Worm (Caenorhabditis elegans) whole organism, early embryonic: ENCODE measurements around the gene gadr-3.

Experiments used
- F13C5.2 ChIP-seq: sonication (generic microtip); optimal IDR thresholded peaks from 2 replicates; lab custom pipeline; 2017; ENCODE audit warnings: mild to moderate bottlenecking, missing genetic modification characterization, inconsistent platforms, missing compliant biosample characterization
- ama-1 ChIP-seq: fragments of 150-350 bp; optimal IDR thresholded peaks from 2 replicates; lab custom pipeline; 2014
- ceh-13 ChIP-seq: fragments of 200-800 bp; sonication (Bioruptor generic); optimal IDR thresholded peaks from 2 replicates; lab custom pipeline; 2018; ENCODE audit warnings: mild to moderate bottlenecking, missing genetic modification characterization, missing compliant biosample characterization
- ets-7 ChIP-seq: sonication (generic microtip); optimal IDR thresholded peaks from 2 replicates; lab custom pipeline; 2016; ENCODE audit warnings: missing genotype, missing genetic modification characterization, missing compliant biosample characterization
- flt-1 ChIP-seq: fragments of 200-800 bp; sonication (Bioruptor generic); IDR thresholded peaks from 2 replicates; pipeline ENCODE4 v1.3.6; 2022; ENCODE audit warnings: missing genetic modification characterization, missing compliant biosample characterization
- hmbx-1 ChIP-seq: sonication (generic microtip); optimal IDR thresholded peaks from 2 replicates; lab custom pipeline; 2016; ENCODE audit warnings: mild to moderate bottlenecking, missing genetic modification characterization, missing compliant biosample characterization
- hmg-4 ChIP-seq: fragments of 200-800 bp; sonication (Bioruptor generic); optimal IDR thresholded peaks from 2 replicates; lab custom pipeline; 2018; ENCODE audit warnings: mild to moderate bottlenecking, missing genetic modification characterization, missing compliant biosample characterization
- pes-1 ChIP-seq: fragments of 200-800 bp; sonication (Bioruptor generic); IDR thresholded peaks from 2 replicates; pipeline ENCODE4 v1.3.6; 2022; ENCODE audit warnings: missing genetic modification reagents, missing genetic modification characterization, missing compliant biosample characterization
- scrt-1 ChIP-seq: fragments of 200-800 bp; sonication (Bioruptor generic); IDR thresholded peaks from 2 replicates; pipeline ENCODE4 v1.3.6; 2022; ENCODE audit warnings: missing genetic modification characterization, missing compliant biosample characterization
- sea-1 ChIP-seq: fragments of 200-800 bp; sonication (Bioruptor generic); conservative IDR thresholded peaks from 2 replicates; pipeline ENCODE4 v1.3.6; 2022; ENCODE audit warnings: missing genetic modification characterization, missing compliant biosample characterization
- tbx-11 ChIP-seq: fragments of 200-800 bp; sonication (Bioruptor generic); IDR thresholded peaks from 2 replicates; pipeline ENCODE4 v1.3.6; 2022; ENCODE audit warnings: missing genetic modification characterization, missing compliant biosample characterization
- tbx-37 ChIP-seq: fragments of 200-800 bp; sonication (Bioruptor generic); conservative IDR thresholded peaks from 2 replicates; pipeline ENCODE4 v1.3.6; 2022; ENCODE audit warnings: missing genetic modification reagents, missing genetic modification characterization, missing compliant biosample characterization
- tra-4 ChIP-seq: sonication (generic microtip); optimal IDR thresholded peaks from 2 replicates; lab custom pipeline; 2017; ENCODE audit warnings: missing genetic modification characterization, missing compliant biosample characterization

- TF ChIP-seq F13C5.2 (tag; lab: Kevin White, UChicago) (no peak), ceh-13 (no peak), ama-1 (lab: Kevin White, UChicago) (no peak), hmg-4 (GFP tag; lab: Kevin White, UChicago) (no peak), flt-1 (no peak), pes-1 (no peak), sea-1 (GFP tag; lab: Robert Waterston, UW) (no peak), scrt-1 (GFP tag; lab: Robert Waterston, UW) (no peak), tbx-11 (GFP tag; lab: Robert Waterston, UW) (no peak), hmbx-1 (no peak), tbx-37 (GFP tag; lab: Robert Waterston, UW) (no peak), ets-7 (tag; lab: Kevin White, UChicago) (no peak), tra-4 (tag; lab: Kevin White, UChicago) (no peak)
These were observed 1.4 kb upstream of the gadr-3 start, which contains the start of gene F47D12.6 for ce11 chrIII:6287195-6287594.
